Fruit fly (Drosophila melanogaster): Measurements from ENCODE around the gene CG5078.

CG5078 gene

dm6 chr3L:20508136-20508635 is 2.4 kb downstream of the CG5078 start (continued):
- peak; percentile 81 for TF ChIP-seq Asciz (GFP tag; optimal IDR thresholded peaks at IDR 0.05)
- TF ChIP-seq CG6689 (GFP tag; IDR thresholded peaks at IDR 0.05), result peak; percentile 94
- peak; percentile 87 for TF ChIP-seq Hr3 (GFP tag; optimal IDR thresholded peaks at IDR 0.05)
- peak; percentile 86; the same call in 2 of the 3 replicates for TF ChIP-seq ci (GFP tag; IDR thresholded peaks at IDR 0.05)
- TF ChIP-seq Elba2 (GFP tag; optimal IDR thresholded peaks at IDR 0.05), result no peak
- TF ChIP-seq pzg (GFP tag; optimal IDR thresholded peaks at IDR 0.05), result peak; percentile 25
- TF ChIP-seq Spps (tag; optimal IDR thresholded peaks at IDR 0.05), result peak; percentile 66
- TF ChIP-seq sc (optimal IDR thresholded peaks at IDR 0.05), result no peak
- TF ChIP-seq sc (GFP tag; optimal IDR thresholded peaks at IDR 0.05), result peak; percentile 49
- no peak for TF ChIP-seq zf30C (GFP tag; optimal IDR thresholded peaks at IDR 0.05)
- TF ChIP-seq CG7963 (GFP tag; IDR thresholded peaks at IDR 0.05; ENCODE audit: partially characterized antibody), result peak; percentile 49; the same call in 1 of the 3 replicates
- TF ChIP-seq Tbp (GFP tag; optimal IDR thresholded peaks at IDR 0.05), result no peak
- peak; percentile 93 for TF ChIP-seq CG11504 (tag; optimal IDR thresholded peaks at IDR 0.05)
- peak; percentile 82 for TF ChIP-seq odd (GFP tag; optimal IDR thresholded peaks at IDR 0.05)
- peak; percentile 74 for TF ChIP-seq CG11696 (GFP tag; IDR thresholded peaks at IDR 0.05)
- no peak for TF ChIP-seq hkb (optimal IDR thresholded peaks at IDR 0.05)
- TF ChIP-seq hkb (GFP tag; IDR thresholded peaks at IDR 0.05), result peak; percentile 88
- no peak for TF ChIP-seq Doc2 (GFP tag; IDR thresholded peaks at IDR 0.05)
- peak; percentile 97 for TF ChIP-seq cwo (GFP tag; optimal IDR thresholded peaks at IDR 0.05)
- peak; percentile 51 for TF ChIP-seq Ets97D (GFP tag; optimal IDR thresholded peaks at IDR 0.05)
- TF ChIP-seq Blimp-1 (GFP tag; optimal IDR thresholded peaks at IDR 0.05), result peak; percentile 89
- TF ChIP-seq MESR4 (GFP tag; optimal IDR thresholded peaks at IDR 0.05), result peak; percentile 14
- peak; percentile 94 for TF ChIP-seq Usf (GFP tag; optimal IDR thresholded peaks at IDR 0.05)
- peak; percentile 80 for TF ChIP-seq ab (GFP tag; optimal IDR thresholded peaks at IDR 0.05)
- TF ChIP-seq E2f1 (GFP tag; IDR thresholded peaks at IDR 0.05), result peak; percentile 91
- peak; percentile 81 for TF ChIP-seq MTF-1 (GFP tag; optimal IDR thresholded peaks at IDR 0.05; ENCODE audit: borderline replicate concordance)
- peak; percentile 93 for TF ChIP-seq Aef1 (GFP tag; IDR thresholded peaks at IDR 0.05)
- peak; percentile 68 for TF ChIP-seq ap (GFP tag; IDR thresholded peaks at IDR 0.05)
- TF ChIP-seq trem (tag; optimal IDR thresholded peaks at IDR 0.05), result peak; percentile 46
- peak; percentile 85 for TF ChIP-seq CG31388 (GFP tag; optimal IDR thresholded peaks at IDR 0.05)
- TF ChIP-seq lmd (GFP tag; IDR thresholded peaks at IDR 0.05), result peak; percentile 96
- TF ChIP-seq CG18262 (tag; optimal IDR thresholded peaks at IDR 0.05), result peak; percentile 85
- TF ChIP-seq Dref (GFP tag; IDR thresholded peaks at IDR 0.05), result no peak
- peak; percentile 99 for TF ChIP-seq Med (GFP tag)
- TF ChIP-seq CG8478 (optimal IDR thresholded peaks at IDR 0.05), result no peak
- peak; percentile 85 for TF ChIP-seq danr (GFP tag; IDR thresholded peaks at IDR 0.05)
- TF ChIP-seq emc (GFP tag; optimal IDR thresholded peaks at IDR 0.05), result peak; percentile 91
- TF ChIP-seq fu2 (GFP tag; optimal IDR thresholded peaks at IDR 0.05), result peak; percentile 94
- TF ChIP-seq Sox102F (GFP tag; optimal IDR thresholded peaks at IDR 0.05), result peak; percentile 88
- peak; percentile 90 to 94 for TF ChIP-seq chif (GFP tag; optimal IDR thresholded peaks at IDR 0.05)
- peak; percentile 90; the same call in 1 of the 2 replicates for TF ChIP-seq HLH3B (GFP tag; IDR thresholded peaks at IDR 0.05)
- TF ChIP-seq CG13123 (GFP tag; optimal IDR thresholded peaks at IDR 0.05), result peak; percentile 77
- TF ChIP-seq h (optimal IDR thresholded peaks at IDR 0.05), result no peak
- TF ChIP-seq Oaz (GFP tag; IDR thresholded peaks at IDR 0.05), result no peak; the same call in 1 of the 2 replicates
- peak; percentile 76 for TF ChIP-seq salm (tag; optimal IDR thresholded peaks at IDR 0.05)
- peak; percentile 83 for TF ChIP-seq CG17328 (GFP tag; IDR thresholded peaks at IDR 0.05)
- peak; percentile 94 for TF ChIP-seq CG9727 (GFP tag; optimal IDR thresholded peaks at IDR 0.05)
- peak; percentile 91 for TF ChIP-seq tio (GFP tag; optimal IDR thresholded peaks at IDR 0.05)
- 0 out of 2 replicates have a peak, but pooled peaks have one; percentile 21 for TF ChIP-seq CG13287 (GFP tag; IDR thresholded peaks at IDR 0.05; ENCODE audit: partially characterized antibody)
- peak; percentile 83 for TF ChIP-seq CG11398 (GFP tag; optimal IDR thresholded peaks at IDR 0.05)
- TF ChIP-seq HLH4C (GFP tag; IDR thresholded peaks at IDR 0.05; ENCODE audit: partially characterized antibody), result 0 out of 3 replicates have a peak, but pooled peaks have one; percentile 30
- peak; percentile 78 for TF ChIP-seq CG5953 (GFP tag; IDR thresholded peaks at IDR 0.05)
